Worm (Caenorhabditis elegans) whole organism, L3 larva: ENCODE measurements around the gene F55G7.3.

ENCODE experiments used
- elt-2 ChIP-seq: sonication (generic microtip); optimal IDR thresholded peaks from 2 replicates; lab custom pipeline; 2016; ENCODE audit warnings: missing genetic modification reagents, mild to moderate bottlenecking, missing genetic modification characterization, missing compliant biosample characterization
- nhr-23 ChIP-seq: fragments of 150-350 bp; optimal IDR thresholded peaks from 2 replicates; lab custom pipeline; 2014; ENCODE audit warnings: missing biosample characterization, missing genetic modification reagents, missing genetic modification characterization
- nhr-28 ChIP-seq: fragments of 150-350 bp; optimal IDR thresholded peaks from 2 replicates; lab custom pipeline; 2014; ENCODE audit warnings: missing biosample characterization, missing genetic modification characterization
- pha-4 ChIP-seq: fragments of 150-350 bp; optimal IDR thresholded peaks from 2 replicates; lab custom pipeline; 2014; ENCODE audit warnings: missing biosample characterization, missing genetic modification reagents, missing genetic modification characterization
- pqm-1 ChIP-seq: fragments of 150-350 bp; optimal IDR thresholded peaks from 2 replicates; lab custom pipeline; 2017; ENCODE audit warnings: missing biosample characterization, missing genetic modification characterization, inconsistent platforms
- sea-2 ChIP-seq: fragments of 150-350 bp; sonication (generic microtip); optimal IDR thresholded peaks from 4 replicates; lab custom pipeline; 2014; ENCODE audit warnings: missing biosample characterization, missing genetic modification reagents, missing genetic modification characterization
- snpc-4 ChIP-seq: fragments of 150-350 bp; optimal IDR thresholded peaks from 2 replicates; lab custom pipeline; 2014; ENCODE audit warnings: missing biosample characterization, missing genetic modification characterization
- unc-62 ChIP-seq: fragments of 150-350 bp; sonication (generic microtip); optimal IDR thresholded peaks from 4 replicates; lab custom pipeline; 2014; ENCODE audit warnings: missing biosample characterization, missing genetic modification reagents, missing genetic modification characterization
- zag-1 ChIP-seq: fragments of 150-350 bp; optimal IDR thresholded peaks from 2 replicates; lab custom pipeline; 2014; ENCODE audit warnings: missing biosample characterization, missing genetic modification characterization
- ztf-11 ChIP-seq: fragments of 150-350 bp; optimal IDR thresholded peaks from 2 replicates; lab custom pipeline; 2014; ENCODE audit warnings: missing biosample characterization, missing genetic modification characterization

- no peak for TF ChIP-seq unc-62
- TF ChIP-seq elt-2 (tag; lab: Kevin White, UChicago), result peak; percentile 27
- TF ChIP-seq ztf-11 (tag; lab: Kevin White, UChicago), result no peak
- peak; percentile 68 for TF ChIP-seq pha-4
- TF ChIP-seq snpc-4 (tag; lab: Kevin White, UChicago), result peak; percentile 27
- peak; percentile 19 for TF ChIP-seq nhr-23 (tag; lab: Kevin White, UChicago)
- no peak for TF ChIP-seq nhr-28 (tag; lab: Kevin White, UChicago)
- TF ChIP-seq zag-1, result no peak
- peak; percentile 16 for TF ChIP-seq pqm-1 (tag; lab: Kevin White, UChicago)
- TF ChIP-seq sea-2, result no peak
Observed at ce11 chrX:11946788-11947463, 5.1 kb upstream of the F55G7.3 start, which contains the start of gene nfya-1.
